Fruit fly (Drosophila melanogaster) whole organism, adult: ENCODE measurements around the gene CG42554.

Experiments used
- CG11617 ChIP-seq: fragments of 200-800 bp; sonication (Bioruptor generic); optimal IDR thresholded peaks from 2 replicates; lab custom pipeline; 2017; ENCODE audit warnings: mild to moderate bottlenecking, missing biosample characterization, missing genetic modification reagents, missing genetic modification characterization
- CG12768 ChIP-seq: fragments of 200-800 bp; sonication (Bioruptor generic); optimal IDR thresholded peaks from 2 replicates; lab custom pipeline; 2017; ENCODE audit warnings: missing biosample characterization, missing genetic modification characterization, mild to moderate bottlenecking, moderate library complexity, missing genetic modification reagents
- CG14711 ChIP-seq: fragments of 200-800 bp; sonication (Bioruptor generic); optimal IDR thresholded peaks from 2 replicates; lab custom pipeline; 2018; ENCODE audit warnings: missing biosample characterization, mild to moderate bottlenecking, missing genetic modification characterization, moderate library complexity
- CG1620 ChIP-seq: fragments of 200-800 bp; sonication (Bioruptor generic); optimal IDR thresholded peaks from 2 replicates; lab custom pipeline; 2016; ENCODE audit warnings: missing biosample characterization, missing genetic modification characterization
- CG33017 ChIP-seq: fragments of 200-800 bp; sonication (Bioruptor generic); optimal IDR thresholded peaks from 2 replicates; lab custom pipeline; 2018; ENCODE audit warnings: missing biosample characterization, mild to moderate bottlenecking, missing genetic modification characterization, moderate library complexity
- CG7045 ChIP-seq: fragments of 200-800 bp; sonication (Bioruptor generic); optimal IDR thresholded peaks from 2 replicates; lab custom pipeline; 2017; ENCODE audit warnings: missing biosample characterization, mild to moderate bottlenecking, missing genetic modification characterization
- Mnt ChIP-seq: fragments of 200-800 bp; sonication (Bioruptor generic); optimal IDR thresholded peaks from 2 replicates; lab custom pipeline; 2016; ENCODE audit warnings: missing biosample characterization, mild to moderate bottlenecking, missing genetic modification characterization
- cnc ChIP-seq, 2 experiments: fragments of >200 bp; optimal IDR thresholded peaks; 2 replicates each; lab custom pipeline; 2017
- kay ChIP-seq: fragments of 200-800 bp; sonication (Bioruptor generic); peaks from one replicate; lab custom pipeline; 2016; ENCODE audit warnings: missing biosample characterization, missing genetic modification characterization, borderline replicate concordance
- ovo ChIP-seq: fragments of 200-800 bp; sonication (Bioruptor generic); optimal IDR thresholded peaks from 2 replicates; lab custom pipeline; 2016; ENCODE audit warnings: missing biosample characterization, missing genetic modification characterization
- toe ChIP-seq: fragments of 200-800 bp; sonication (Bioruptor generic); optimal IDR thresholded peaks from 2 replicates; lab custom pipeline; 2016; ENCODE audit warnings: missing biosample characterization, missing genetic modification characterization

dm6 chr3L:803951-804350 lies 31.5 kb upstream of the CG42554 start, which contains the start of gene CG13898:
- no peak for TF ChIP-seq CG12768 (GFP tag; lab: Kevin White, UChicago)
- TF ChIP-seq Mnt (GFP tag; lab: Kevin White, UChicago): no peak
- TF ChIP-seq cnc (optimal IDR thresholded peaks at IDR 0.05; lab: Kevin White, UChicago): no peak
- no peak for TF ChIP-seq CG14711 (tag; lab: Kevin White, UChicago)
- TF ChIP-seq toe (GFP tag; lab: Kevin White, UChicago): no peak
- no peak for TF ChIP-seq CG1620 (GFP tag; lab: Kevin White, UChicago)
- no peak for TF ChIP-seq ovo (GFP tag; lab: Kevin White, UChicago)
- no peak for TF ChIP-seq CG11617
- TF ChIP-seq CG33017 (tag; lab: Kevin White, UChicago): no peak
- TF ChIP-seq CG7045 (GFP tag; lab: Kevin White, UChicago): no peak
- no peak for TF ChIP-seq kay (GFP tag; lab: Kevin White, UChicago)
